ENCODE assay signal across 3 worm cellular contexts in the genomic region with DNA sequence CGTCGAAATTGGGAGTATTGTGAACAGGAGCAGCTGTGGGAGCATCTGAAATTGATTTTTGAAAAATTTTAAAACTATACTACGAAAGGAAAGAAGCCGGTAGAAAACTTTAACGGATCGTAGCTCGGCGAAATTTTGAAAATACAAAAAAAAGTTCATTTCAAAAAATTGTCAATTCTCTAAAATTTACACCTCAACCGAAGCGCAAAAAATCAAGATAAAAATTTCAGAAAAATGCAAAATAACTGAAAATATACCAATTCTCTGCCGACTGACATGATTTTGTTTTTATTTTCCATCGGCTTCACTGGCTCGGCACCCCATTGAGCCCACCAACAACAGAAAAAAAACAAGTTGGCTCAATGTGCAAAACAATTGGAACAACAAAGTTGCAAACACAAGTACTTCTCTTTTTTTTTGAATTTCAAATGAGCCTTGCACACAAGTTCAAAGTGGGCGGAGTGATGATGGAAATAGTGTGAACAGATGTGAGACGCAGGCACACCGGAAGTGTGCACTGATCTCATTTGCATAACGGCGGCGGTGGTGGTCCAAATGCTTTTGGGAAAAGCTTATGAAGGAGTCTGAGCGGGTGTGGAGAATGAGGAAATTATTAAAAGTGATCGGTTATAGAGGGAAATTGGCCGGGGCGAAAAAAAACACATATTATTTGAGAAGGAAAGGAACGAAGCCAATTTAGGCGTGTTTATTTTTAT.
TF ChIP-seq lines count a peak whose summit lies in the region.

A gene (minus strand): TSS at position 51 of the 716 bp plus-strand sequence.

TF ChIP-seq in whole organism, L1 larva, 84 proteins besides CTCF, POLR2A, EP300 and RAD21:
- no peak for TF ChIP-seq irx-1 (tag; optimal IDR thresholded peaks at IDR 0.05; lab: Kevin White, UChicago)
- peak; percentile 36 for TF ChIP-seq lin-14 (GFP tag; optimal IDR thresholded peaks at IDR 0.05; lab: Kevin White, UChicago)
TF ChIP-seq in whole organism, L1 larva: peak in this region for 1.

TF ChIP-seq in whole organism, late embryonic, 69 proteins besides CTCF, POLR2A, EP300 and RAD21:
- TF ChIP-seq unc-42 (tag; optimal IDR thresholded peaks at IDR 0.05; lab: Kevin White, UChicago) (peak; percentile 57), unc-3 (GFP tag; conservative IDR thresholded peaks at IDR 0.05; lab: Robert Waterston, UW) (no peak), unc-3 (tag; optimal IDR thresholded peaks at IDR 0.05; lab: Kevin White, UChicago) (no peak)

TF ChIP-seq in whole organism, mixed stage, embryonic, 35 proteins besides CTCF, POLR2A, EP300 and RAD21:
- no peak for TF ChIP-seq lin-13 (tag; optimal IDR thresholded peaks at IDR 0.05; lab: Kevin White, UChicago)
- no peak for TF ChIP-seq drap-1 (GFP tag; optimal IDR thresholded peaks at IDR 0.05; lab: Kevin White, UChicago)
- TF ChIP-seq elt-1 (tag; optimal IDR thresholded peaks at IDR 0.05; lab: Kevin White, UChicago; ENCODE audit: borderline replicate concordance, insufficient read depth), result no peak
- peak; percentile 78 for TF ChIP-seq ces-1 (GFP tag; optimal IDR thresholded peaks at IDR 0.05; lab: Kevin White, UChicago)
